Worm (Caenorhabditis elegans): ENCODE measurements around the gene C02G6.2.

- TF ChIP-seq ama-1 (optimal IDR thresholded peaks at IDR 0.05) (no peak), tbx-11 (GFP tag; IDR thresholded peaks at IDR 0.05) (no peak), ets-7 (tag; optimal IDR thresholded peaks at IDR 0.05) (no peak), tbx-37 (GFP tag; conservative IDR thresholded peaks at IDR 0.05) (no peak), hmg-4 (GFP tag; optimal IDR thresholded peaks at IDR 0.05) (no peak), F13C5.2 (tag; optimal IDR thresholded peaks at IDR 0.05) (no peak), pes-1 (GFP tag; IDR thresholded peaks at IDR 0.05) (no peak), sea-1 (GFP tag; conservative IDR thresholded peaks at IDR 0.05) (no peak), aly-1 (tag; optimal IDR thresholded peaks at IDR 0.05) (no peak), B0310.2 (tag; optimal IDR thresholded peaks at IDR 0.05) (no peak), hmbx-1 (tag; optimal IDR thresholded peaks at IDR 0.05) (no peak), flt-1 (GFP tag; IDR thresholded peaks at IDR 0.05) (no peak), tra-4 (tag; optimal IDR thresholded peaks at IDR 0.05) (no peak)
These were observed 9.2 kb upstream of the C02G6.2 start, which contains the start of gene F26F12.8 for ce11 chrV:5862479-5863188.
